Fruit fly (Drosophila melanogaster) whole organism, embryonic: Measurements from ENCODE around the gene CG33946.

Experiments
- Aef1 ChIP-seq: fragments of 200-800 bp; sonication (Bioruptor generic); IDR thresholded peaks from 3 replicates; pipeline ENCODE4 v1.3.6; 2022; ENCODE audit warnings: missing biosample characterization, missing genetic modification characterization
- Atf3 ChIP-seq: fragments of 200-800 bp; sonication (Bioruptor generic); optimal IDR thresholded peaks from 3 replicates; lab custom pipeline; 2016; ENCODE audit warnings: missing biosample characterization, missing genetic modification characterization
- CG10565 ChIP-seq: fragments of 200-800 bp; sonication (Bioruptor generic); optimal IDR thresholded peaks from 3 replicates; lab custom pipeline; 2016; ENCODE audit warnings: missing biosample characterization, mild to moderate bottlenecking, missing genetic modification characterization
- CG12391 ChIP-seq: fragments of 200-800 bp; sonication (Bioruptor generic); optimal IDR thresholded peaks from 3 replicates; lab custom pipeline; 2018; ENCODE audit warnings: missing biosample characterization, mild to moderate bottlenecking, missing genetic modification characterization, moderate library complexity
- CG12744 ChIP-seq: fragments of 200-800 bp; sonication (Bioruptor generic); optimal IDR thresholded peaks from 2 replicates; lab custom pipeline; 2016; ENCODE audit warnings: missing biosample characterization, missing genetic modification characterization
- CG14014 ChIP-seq: fragments of 200-800 bp; sonication (Bioruptor generic); IDR thresholded peaks from 2 replicates; pipeline ENCODE4 v1.3.6; 2022; ENCODE audit warnings: missing biosample characterization, missing genetic modification characterization
- CG14441 ChIP-seq: fragments of 200-800 bp; sonication (Bioruptor generic); IDR thresholded peaks from 2 replicates; pipeline ENCODE4 v1.3.6; 2022; ENCODE audit warnings: missing biosample characterization, missing genetic modification characterization
- CG15601 ChIP-seq: fragments of 200-800 bp; sonication (Bioruptor generic); optimal IDR thresholded peaks from 3 replicates; lab custom pipeline; 2019; ENCODE audit warnings: missing biosample characterization, mild to moderate bottlenecking, missing genetic modification characterization, moderate library complexity
- CG16813 ChIP-seq: fragments of 200-800 bp; sonication (Bioruptor generic); IDR thresholded peaks from 3 replicates; pipeline ENCODE4 v1.3.6; 2022; ENCODE audit warnings: missing biosample characterization, missing genetic modification characterization; ENCODE audit not compliant: partially characterized antibody
- CG18476 ChIP-seq: fragments of 200-800 bp; sonication (Bioruptor generic); optimal IDR thresholded peaks from 2 replicates; lab custom pipeline; 2016; ENCODE audit warnings: missing biosample characterization, mild to moderate bottlenecking, missing genetic modification characterization
- CG2116 ChIP-seq: fragments of 200-800 bp; sonication (Bioruptor generic); optimal IDR thresholded peaks from 3 replicates; lab custom pipeline; 2018; ENCODE audit warnings: missing biosample characterization, mild to moderate bottlenecking, missing genetic modification characterization
- CG30403 ChIP-seq: fragments of 200-800 bp; sonication (Bioruptor generic); optimal IDR thresholded peaks from 3 replicates; lab custom pipeline; 2016; ENCODE audit warnings: missing biosample characterization, missing genetic modification characterization
- CG33557 ChIP-seq: fragments of 200-800 bp; sonication (Bioruptor generic); optimal IDR thresholded peaks from 2 replicates; lab custom pipeline; 2019; ENCODE audit warnings: missing biosample characterization, mild to moderate bottlenecking, missing genetic modification characterization, moderate library complexity
- CG7372 ChIP-seq: fragments of 200-800 bp; sonication (Bioruptor generic); IDR thresholded peaks from 2 replicates; pipeline ENCODE4 v1.3.6; 2022; ENCODE audit warnings: missing biosample characterization, missing genetic modification characterization
- CG7556 ChIP-seq: fragments of 200-800 bp; sonication (Bioruptor generic); optimal IDR thresholded peaks from 2 replicates; lab custom pipeline; 2017; ENCODE audit warnings: missing biosample characterization, mild to moderate bottlenecking, missing genetic modification characterization
- CG7786 ChIP-seq: fragments of 200-800 bp; sonication (Bioruptor generic); optimal IDR thresholded peaks from 2 replicates; lab custom pipeline; 2016; ENCODE audit warnings: missing biosample characterization, missing genetic modification characterization
- CG7839 ChIP-seq: fragments of 200-800 bp; sonication (Bioruptor generic); optimal IDR thresholded peaks from 3 replicates; lab custom pipeline; 2018; ENCODE audit warnings: missing biosample characterization, mild to moderate bottlenecking, missing genetic modification characterization, moderate library complexity
- CG8924 ChIP-seq: fragments of 200-800 bp; optimal IDR thresholded peaks from 3 replicates; lab custom pipeline; 2019; ENCODE audit warnings: missing biosample characterization, mild to moderate bottlenecking, missing genetic modification characterization, moderate library complexity
- CG9215 ChIP-seq: fragments of 200-800 bp; sonication (Bioruptor generic); IDR thresholded peaks from 2 replicates; pipeline ENCODE4 v1.3.6; 2022; ENCODE audit warnings: missing biosample characterization, missing genetic modification characterization
- CG9437 ChIP-seq: fragments of 200-800 bp; sonication (Bioruptor generic); optimal IDR thresholded peaks from 2 replicates; lab custom pipeline; 2018; ENCODE audit warnings: missing biosample characterization, mild to moderate bottlenecking, missing genetic modification characterization
- CG9609 ChIP-seq: fragments of 200-800 bp; sonication (Bioruptor generic); optimal IDR thresholded peaks from 3 replicates; lab custom pipeline; 2016; ENCODE audit warnings: missing biosample characterization, missing genetic modification characterization
- CG9876 ChIP-seq: fragments of 200-800 bp; sonication (Bioruptor generic); optimal IDR thresholded peaks from 2 replicates; lab custom pipeline; 2016; ENCODE audit warnings: missing biosample characterization, missing genetic modification characterization
- Camta ChIP-seq: fragments of 200-800 bp; sonication (Bioruptor generic); optimal IDR thresholded peaks from 2 replicates; lab custom pipeline; 2016; ENCODE audit warnings: missing biosample characterization, missing genetic modification characterization
- D19B ChIP-seq: fragments of 200-800 bp; sonication (Bioruptor generic); optimal IDR thresholded peaks from 2 replicates; lab custom pipeline; 2017; ENCODE audit warnings: missing biosample characterization, mild to moderate bottlenecking, missing genetic modification characterization
- Dad ChIP-seq: fragments of 200-800 bp; sonication (Bioruptor generic); optimal IDR thresholded peaks from 3 replicates; lab custom pipeline; 2016; ENCODE audit warnings: missing biosample characterization, missing genetic modification characterization
- Ets97D ChIP-seq: fragments of 200-800 bp; sonication (Bioruptor generic); optimal IDR thresholded peaks from 3 replicates; lab custom pipeline; 2016; ENCODE audit warnings: missing biosample characterization, missing genetic modification characterization
- GATAe ChIP-seq: fragments of 200-800 bp; sonication (Bioruptor generic); conservative IDR thresholded peaks from 2 replicates; pipeline ENCODE4 v1.3.6; 2022; ENCODE audit warnings: missing biosample characterization, missing genetic modification characterization
- HLH4C ChIP-seq: fragments of 200-800 bp; sonication (Bioruptor generic); IDR thresholded peaks from 3 replicates; pipeline ENCODE4 v1.3.6; 2022; ENCODE audit warnings: missing biosample characterization, missing genetic modification characterization; ENCODE audit not compliant: partially characterized antibody
- Hsf ChIP-seq: fragments of 200-800 bp; sonication (Bioruptor generic); optimal IDR thresholded peaks from 3 replicates; lab custom pipeline; 2016; ENCODE audit warnings: missing biosample characterization, missing genetic modification characterization
- Lhr ChIP-seq: fragments of 200-800 bp; sonication (Bioruptor generic); optimal IDR thresholded peaks from 3 replicates; lab custom pipeline; 2017; ENCODE audit warnings: mild to moderate bottlenecking, missing biosample characterization, missing genetic modification reagents, missing genetic modification characterization
- Mes4 ChIP-seq: fragments of 200-800 bp; sonication (Bioruptor generic); optimal IDR thresholded peaks from 2 replicates; lab custom pipeline; 2016; ENCODE audit warnings: missing biosample characterization, missing genetic modification characterization
- NC2β ChIP-seq: fragments of 200-800 bp; sonication (Bioruptor generic); optimal IDR thresholded peaks from 2 replicates; lab custom pipeline; 2016; ENCODE audit warnings: missing biosample characterization, missing genetic modification characterization
- Nf-YB ChIP-seq: fragments of 200-800 bp; sonication (Bioruptor generic); optimal IDR thresholded peaks from 3 replicates; lab custom pipeline; 2019; ENCODE audit warnings: missing biosample characterization, mild to moderate bottlenecking, missing genetic modification characterization, moderate library complexity
- Spps ChIP-seq: fragments of 200-800 bp; sonication (Bioruptor generic); optimal IDR thresholded peaks from 2 replicates; lab custom pipeline; 2018; ENCODE audit warnings: missing biosample characterization, mild to moderate bottlenecking, missing genetic modification characterization
- Trl ChIP-seq, 3 experiments: fragments of >200 bp in 2 of 3; fragments of 200-800 bp in 1 of 3; sonication (Bioruptor generic) in 1 of 3; optimal IDR thresholded peaks; 2 replicates in 1 of 3; 3 replicates in 2 of 3; lab custom pipeline; 2016 to 2017; ENCODE audit warnings: missing biosample characterization in 1 of 3, missing genetic modification characterization in 1 of 3
- Usf ChIP-seq: fragments of 200-800 bp; sonication (Bioruptor generic); optimal IDR thresholded peaks from 2 replicates; lab custom pipeline; 2017; ENCODE audit warnings: missing genotype, missing biosample characterization, missing genetic modification characterization
- Xrp1 ChIP-seq: fragments of 200-800 bp; sonication (Bioruptor generic); IDR thresholded peaks from 2 replicates; pipeline ENCODE4 v1.3.6; 2022; ENCODE audit warnings: missing biosample characterization, missing genetic modification characterization
- ab ChIP-seq: fragments of 200-800 bp; sonication (Bioruptor generic); optimal IDR thresholded peaks from 2 replicates; lab custom pipeline; 2016; ENCODE audit warnings: missing biosample characterization, missing genetic modification characterization
- bcd ChIP-seq: fragments of 200-800 bp; sonication (Bioruptor generic); optimal IDR thresholded peaks from 2 replicates; lab custom pipeline; 2017; ENCODE audit warnings: missing biosample characterization, mild to moderate bottlenecking, missing genetic modification characterization
- br ChIP-seq: fragments of >200 bp; optimal IDR thresholded peaks from 2 replicates; lab custom pipeline; 2017
- cg ChIP-seq: fragments of 200-800 bp; sonication (Bioruptor generic); optimal IDR thresholded peaks from 3 replicates; lab custom pipeline; 2019; ENCODE audit warnings: missing biosample characterization, mild to moderate bottlenecking, missing genetic modification characterization, moderate library complexity
- da ChIP-seq: fragments of 200-800 bp; sonication (Bioruptor generic); optimal IDR thresholded peaks from 2 replicates; lab custom pipeline; 2016; ENCODE audit warnings: missing biosample characterization, missing genetic modification characterization
- dm ChIP-seq: fragments of 200-800 bp; sonication (Bioruptor generic); optimal IDR thresholded peaks from 3 replicates; lab custom pipeline; 2016; ENCODE audit warnings: missing biosample characterization, missing genetic modification characterization
- dpn ChIP-seq, 2 experiments: fragments of 200-800 bp; sonication (Bioruptor generic); optimal IDR thresholded peaks; 3 replicates each; lab custom pipeline; 2016; ENCODE audit warnings: missing biosample characterization in 2 of 2, missing genetic modification characterization in 2 of 2
- fd102C ChIP-seq: fragments of 200-800 bp; sonication (Bioruptor generic); optimal IDR thresholded peaks from 2 replicates; lab custom pipeline; 2018; ENCODE audit warnings: missing biosample characterization, mild to moderate bottlenecking, missing genetic modification characterization, moderate library complexity
- row ChIP-seq: fragments of 200-800 bp; sonication (Bioruptor generic); IDR thresholded peaks from 3 replicates; pipeline ENCODE4 v1.3.6; 2022; ENCODE audit warnings: missing biosample characterization, missing genetic modification characterization
- so ChIP-seq: fragments of 200-800 bp; sonication (Bioruptor generic); IDR thresholded peaks from 3 replicates; pipeline ENCODE4 v1.3.6; 2022; ENCODE audit warnings: missing biosample characterization, missing genetic modification characterization
- tgo ChIP-seq: fragments of 200-800 bp; sonication (Bioruptor generic); IDR thresholded peaks from 3 replicates; pipeline ENCODE4 v1.3.6; 2022; ENCODE audit warnings: missing biosample characterization, missing genetic modification characterization
- tin ChIP-seq: fragments of 200-800 bp; sonication (Bioruptor generic); optimal IDR thresholded peaks from 3 replicates; lab custom pipeline; 2016; ENCODE audit warnings: missing biosample characterization, missing genetic modification characterization
- toy ChIP-seq: fragments of 200-800 bp; sonication (Bioruptor generic); IDR thresholded peaks from 2 replicates; pipeline ENCODE4 v1.3.6; 2022; ENCODE audit warnings: missing biosample characterization, missing genetic modification characterization
- tx ChIP-seq: fragments of 200-800 bp; sonication (Bioruptor generic); optimal IDR thresholded peaks from 2 replicates; lab custom pipeline; 2016; ENCODE audit warnings: missing biosample characterization, missing genetic modification characterization
- wdn ChIP-seq: fragments of 200-800 bp; sonication (Bioruptor generic); IDR thresholded peaks from 2 replicates; pipeline ENCODE4 v1.3.6; 2022; ENCODE audit warnings: missing biosample characterization, missing genetic modification characterization

Gene CG33946

dm6 chr3L:6181776-6182175 is 38.6 kb upstream of the CG33946 start, which contains the start of gene CG10274 (continued):
- peak; percentile 47 for TF ChIP-seq Usf (GFP tag; lab: Kevin White, UChicago)
- TF ChIP-seq wdn (GFP tag; lab: Robert Waterston, UW) = peak; percentile 40; the same call in 1 of the 2 replicates
- no peak for TF ChIP-seq cg
- peak; percentile 56 for TF ChIP-seq CG9876 (GFP tag; lab: Kevin White, UChicago)
- TF ChIP-seq Camta (GFP tag; lab: Kevin White, UChicago) = peak; percentile 70
- TF ChIP-seq CG10565 (GFP tag; lab: Kevin White, UChicago) = peak; percentile 33
- TF ChIP-seq Nf-YB (GFP tag; lab: Kevin White, UChicago) = peak; percentile 46
- TF ChIP-seq toy (GFP tag; lab: Robert Waterston, UW) = no peak
- TF ChIP-seq row (GFP tag; lab: Robert Waterston, UW) = peak; percentile 97
- TF ChIP-seq HLH4C (GFP tag; lab: Robert Waterston, UW) = no peak
- TF ChIP-seq CG12744 = peak; percentile 48
- TF ChIP-seq CG14014 = peak; percentile 76
- TF ChIP-seq tgo = peak; percentile 77
- peak; percentile 90 for TF ChIP-seq CG30403
- no peak for TF ChIP-seq D19B
- TF ChIP-seq CG9437 = peak; percentile 67
- TF ChIP-seq Atf3 = peak; percentile 59
- TF ChIP-seq Mes4 (GFP tag; lab: Kevin White, UChicago) = peak; percentile 55
- peak; percentile 45 for TF ChIP-seq tx
- TF ChIP-seq so = 0 out of 3 replicates have a peak, but pooled peaks have one; percentile 13
- peak; percentile 49 for TF ChIP-seq Dad (GFP tag; lab: Kevin White, UChicago)
- peak; percentile 61 for TF ChIP-seq Aef1 (GFP tag; lab: Robert Waterston, UW)
- peak; percentile 55 for TF ChIP-seq Lhr (GFP tag; lab: Kevin White, UChicago)
- TF ChIP-seq Ets97D (GFP tag; lab: Kevin White, UChicago) = peak; percentile 65
- TF ChIP-seq CG33557 (GFP tag; lab: Kevin White, UChicago) = peak; percentile 73
- peak; percentile 77 for TF ChIP-seq CG9215 (GFP tag; lab: Robert Waterston, UW)
- TF ChIP-seq NC2β (GFP tag; lab: Kevin White, UChicago) = peak; percentile 23
- TF ChIP-seq CG7786 (GFP tag; lab: Kevin White, UChicago) = peak; percentile 71
- TF ChIP-seq CG18476 (GFP tag; lab: Kevin White, UChicago) = peak; percentile 44
- TF ChIP-seq CG2116 (GFP tag; lab: Kevin White, UChicago) = peak; percentile 77
- TF ChIP-seq fd102C (GFP tag; lab: Kevin White, UChicago) = peak; percentile 37
- TF ChIP-seq CG14441 (GFP tag; lab: Robert Waterston, UW) = peak; percentile 61
- TF ChIP-seq CG15601 (tag; lab: Kevin White, UChicago) = no peak
- no peak for TF ChIP-seq Trl (optimal IDR thresholded peaks at IDR 0.05; lab: Kevin White, UChicago)
- peak; percentile 71 for TF ChIP-seq Trl (GFP tag; optimal IDR thresholded peaks at IDR 0.05; lab: Kevin White, UChicago)
- peak; percentile 66 for TF ChIP-seq CG7372 (GFP tag; lab: Robert Waterston, UW)
- TF ChIP-seq ab = peak; percentile 48
- peak; percentile 72 to 81 for TF ChIP-seq dpn (GFP tag; optimal IDR thresholded peaks at IDR 0.05; lab: Kevin White, UChicago)
- TF ChIP-seq CG7839 (tag; lab: Kevin White, UChicago) = no peak
- peak; percentile 87 for TF ChIP-seq Hsf (GFP tag; lab: Kevin White, UChicago)
- peak; percentile 89 for TF ChIP-seq CG12391 (tag; lab: Kevin White, UChicago)
- peak; percentile 79 for TF ChIP-seq tin
- TF ChIP-seq GATAe (GFP tag; lab: Robert Waterston, UW) = no peak; the same call in 1 of the 2 replicates
- peak; percentile 57 for TF ChIP-seq CG7556 (GFP tag; lab: Kevin White, UChicago)
- TF ChIP-seq bcd = peak; percentile 78
- peak; percentile 30 for TF ChIP-seq dm (GFP tag; lab: Kevin White, UChicago)
- no peak for TF ChIP-seq br (lab: Kevin White, UChicago)
- TF ChIP-seq CG9609 (GFP tag; lab: Kevin White, UChicago) = peak; percentile 67
- peak; percentile 79 for TF ChIP-seq CG8924
- TF ChIP-seq CG16813 (GFP tag; lab: Robert Waterston, UW) = no peak
- peak; percentile 56 for TF ChIP-seq Spps
- peak; percentile 30 for TF ChIP-seq da
- TF ChIP-seq Xrp1 (GFP tag; lab: Robert Waterston, UW) = peak; percentile 82
